Worm (Caenorhabditis elegans): ENCODE results near the gene M110.10.

M110.10 gene

DNA sequence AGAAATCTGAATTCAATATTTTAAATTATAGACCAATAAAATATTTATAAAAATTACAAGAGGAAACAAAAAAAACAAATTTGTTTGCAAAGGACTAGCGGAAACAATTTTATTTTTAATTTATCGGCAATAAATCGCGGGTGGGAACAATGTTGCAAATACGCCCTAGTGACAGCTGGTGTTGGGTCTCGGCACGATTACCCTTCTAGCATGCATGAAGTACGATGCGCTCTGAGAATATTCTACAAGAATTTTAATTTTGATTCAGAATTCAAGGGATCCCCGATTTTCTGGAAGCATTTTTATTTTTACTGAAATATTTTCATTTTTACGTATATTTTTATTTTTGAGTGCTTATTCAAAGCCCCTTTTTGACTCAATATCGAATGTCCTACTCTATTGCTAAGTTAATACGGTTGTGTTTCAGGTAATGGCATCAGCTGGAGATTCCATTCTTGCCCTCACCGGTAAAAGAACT is 29.2 kb downstream of the M110.10 start, which contains the start of the genes mig-5 and cct-1 (continued):
- TF ChIP-seq F49E8.2 (tag; optimal IDR thresholded peaks at IDR 0.05; ENCODE audit: insufficient read depth) (peak; percentile 70), T07F8.4 (tag; optimal IDR thresholded peaks at IDR 0.05) (peak; percentile 9), ccch-3 (GFP tag; optimal IDR thresholded peaks at IDR 0.05) (no peak), hmg-20 (GFP tag; IDR thresholded peaks at IDR 0.05) (peak; percentile 73; the same call in 1 of the 2 replicates), nfyb-1 (GFP tag; IDR thresholded peaks at IDR 0.05) (peak; percentile 96), nfya-1 (tag; optimal IDR thresholded peaks at IDR 0.05; ENCODE audit: borderline replicate concordance, insufficient read depth) (no peak), hrde-1 (tag; optimal IDR thresholded peaks at IDR 0.05; ENCODE audit: borderline replicate concordance) (peak; percentile 17), akir-1 (GFP tag; optimal IDR thresholded peaks at IDR 0.05) (no peak), madf-8 (GFP tag; conservative IDR thresholded peaks at IDR 0.05) (peak; percentile 71), snpc-1.1 (tag; optimal IDR thresholded peaks at IDR 0.05; ENCODE audit: insufficient read depth) (peak; percentile 0), Y56A3A.18 (GFP tag; IDR thresholded peaks at IDR 0.05) (peak; percentile 86; the same call in 1 of the 2 replicates), tlf-1 (GFP tag; optimal IDR thresholded peaks at IDR 0.05) (peak; percentile 84), him-1 (tag; optimal IDR thresholded peaks at IDR 0.05) (peak; percentile 54), lin-40 (tag; optimal IDR thresholded peaks at IDR 0.05) (peak; percentile 96), F22D6.2 (tag; optimal IDR thresholded peaks at IDR 0.05) (peak; percentile 60), attf-6 (GFP tag; IDR thresholded peaks at IDR 0.05) (0 out of 2 replicates have a peak, but pooled peaks have one; percentile 33), aptf-2 (GFP tag; conservative IDR thresholded peaks at IDR 0.05) (no peak), ztf-22 (GFP tag; optimal IDR thresholded peaks at IDR 0.05) (no peak), hlh-12 (tag; optimal IDR thresholded peaks at IDR 0.05) (no peak), pha-4 (tag; optimal IDR thresholded peaks at IDR 0.05) (peak; percentile 86), somi-1 (GFP tag; optimal IDR thresholded peaks at IDR 0.05) (peak; percentile 87), pbrm-1 (GFP tag; IDR thresholded peaks at IDR 0.05) (peak; percentile 94), lag-1 (GFP tag; IDR thresholded peaks at IDR 0.05) (no peak), ceh-91 (GFP tag; IDR thresholded peaks at IDR 0.05) (peak; percentile 87), mxl-1 (tag; optimal IDR thresholded peaks at IDR 0.05) (no peak), F57C9.4 (tag; optimal IDR thresholded peaks at IDR 0.05) (no peak), F55B11.4 (tag; optimal IDR thresholded peaks at IDR 0.05; ENCODE audit: borderline replicate concordance, insufficient read depth) (no peak), K11D2.4 (GFP tag; IDR thresholded peaks at IDR 0.05) (peak; percentile 94), zfh-2 (GFP tag; conservative IDR thresholded peaks at IDR 0.05) (no peak), dpff-1 (tag; optimal IDR thresholded peaks at IDR 0.05) (no peak), lsl-1 (GFP tag; optimal IDR thresholded peaks at IDR 0.05) (peak; percentile 79), D2030.7 (GFP tag; IDR thresholded peaks at IDR 0.05) (peak; percentile 64; the same call in 1 of the 2 replicates), madf-6 (GFP tag; IDR thresholded peaks at IDR 0.05) (peak; percentile 85), lsy-27 (tag; optimal IDR thresholded peaks at IDR 0.05; ENCODE audit: borderline replicate concordance, insufficient read depth) (no peak), Y53G8AR.9 (GFP tag; conservative IDR thresholded peaks at IDR 0.05) (peak; percentile 77; the same call in 1 of the 2 replicates), F52B5.7 (tag; optimal IDR thresholded peaks at IDR 0.05) (no peak), ekl-4 (GFP tag; IDR thresholded peaks at IDR 0.05) (peak; percentile 91), xnd-1 (tag; optimal IDR thresholded peaks at IDR 0.05) (peak; percentile 16), dpl-1 (GFP tag; optimal IDR thresholded peaks at IDR 0.05) (peak; percentile 53), ZK185.1 (tag; optimal IDR thresholded peaks at IDR 0.05; ENCODE audit: poor library complexity, severe bottlenecking) (peak; percentile 96), rpc-1 (optimal IDR thresholded peaks at IDR 0.05) (peak; percentile 41), rpc-1 (tag; optimal IDR thresholded peaks at IDR 0.05) (no peak), K12H6.12 (tag; optimal IDR thresholded peaks at IDR 0.05) (peak; percentile 77), F23B12.7 (tag; optimal IDR thresholded peaks at IDR 0.05; ENCODE audit: insufficient read depth) (peak; percentile 83), snpc-1.3 (tag; optimal IDR thresholded peaks at IDR 0.05; ENCODE audit: insufficient read depth) (peak; percentile 62), B0035.1 (tag; optimal IDR thresholded peaks at IDR 0.05) (peak; percentile 46), mel-28 (tag; optimal IDR thresholded peaks at IDR 0.05; ENCODE audit: borderline replicate concordance) (no peak)

All from whole organism, young adult.